Worm (Caenorhabditis elegans) whole organism, young adult: ENCODE data around the gene F44E5.2.

Source experiments
- B0261.1 ChIP-seq: sonication (generic microtip); optimal IDR thresholded peaks from 2 replicates; lab custom pipeline; 2016; ENCODE audit warnings: mild to moderate bottlenecking, missing genetic modification characterization, moderate library complexity, missing compliant biosample characterization
- F23B12.7 ChIP-seq: sonication (generic microtip); optimal IDR thresholded peaks from 2 replicates; lab custom pipeline; 2017; ENCODE audit warnings: missing genetic modification characterization, mild to moderate bottlenecking, missing compliant biosample characterization, antibody characterized with exemption, moderate library complexity; ENCODE audit not compliant: insufficient read depth
- attf-3 ChIP-seq: fragments of 200-800 bp; sonication (Bioruptor generic); conservative IDR thresholded peaks from 2 replicates; pipeline ENCODE4 v1.3.6; 2022; ENCODE audit warnings: missing genetic modification reagents, missing genetic modification characterization, missing compliant biosample characterization
- dpl-1 ChIP-seq: fragments of 150-350 bp; optimal IDR thresholded peaks from 2 replicates; lab custom pipeline; 2014; ENCODE audit warnings: missing biosample characterization, missing genetic modification reagents, missing genetic modification characterization
- rcor-1 ChIP-seq: fragments of 200-800 bp; sonication (Bioruptor generic); IDR thresholded peaks from 2 replicates; pipeline ENCODE4 v1.3.6; 2022; ENCODE audit warnings: missing genetic modification reagents, missing genetic modification characterization, missing compliant biosample characterization

ce11 chrII:11749490-11750172 is 16.9 kb upstream of the F44E5.2 start:
- TF ChIP-seq dpl-1 (GFP tag; lab: Kevin White, UChicago), result no peak
- 0 out of 2 replicates have a peak, but pooled peaks have one; percentile 8 for TF ChIP-seq rcor-1 (GFP tag; lab: Robert Waterston, UW)
- TF ChIP-seq B0261.1 (tag; lab: Kevin White, UChicago), result no peak
- no peak for TF ChIP-seq F23B12.7 (tag; lab: Kevin White, UChicago)
- TF ChIP-seq attf-3 (GFP tag; lab: Robert Waterston, UW), result no peak
